Fruit fly (Drosophila melanogaster) whole organism, embryonic: ENCODE measurements around the gene CG15536.

Experiments used
- Adf1 ChIP-seq: fragments of 200-800 bp; sonication (Bioruptor generic); IDR thresholded peaks from 2 replicates; pipeline ENCODE4 v1.3.6; 2022; ENCODE audit warnings: missing biosample characterization, missing genetic modification characterization
- Antp ChIP-seq: fragments of 200-800 bp; sonication (Bioruptor generic); optimal IDR thresholded peaks from 3 replicates; lab custom pipeline; 2016; ENCODE audit warnings: missing biosample characterization, missing genetic modification characterization
- B-H2 ChIP-seq: fragments of 200-800 bp; sonication (Bioruptor generic); optimal IDR thresholded peaks from 2 replicates; lab custom pipeline; 2018; ENCODE audit warnings: missing biosample characterization, mild to moderate bottlenecking, missing genetic modification characterization
- Bdp1 ChIP-seq: fragments of 200-800 bp; sonication (Bioruptor generic); optimal IDR thresholded peaks from 3 replicates; lab custom pipeline; 2016; ENCODE audit warnings: missing biosample characterization, missing genetic modification characterization
- C15 ChIP-seq: fragments of 200-800 bp; sonication (Bioruptor generic); IDR thresholded peaks from 3 replicates; pipeline ENCODE4 v1.3.6; 2022; ENCODE audit warnings: missing biosample characterization, missing genetic modification characterization
- CG12299 ChIP-seq: fragments of 200-800 bp; sonication (Bioruptor generic); optimal IDR thresholded peaks from 2 replicates; lab custom pipeline; 2018; ENCODE audit warnings: missing biosample characterization, mild to moderate bottlenecking, missing genetic modification characterization
- CG12391 ChIP-seq: fragments of 200-800 bp; sonication (Bioruptor generic); optimal IDR thresholded peaks from 3 replicates; lab custom pipeline; 2018; ENCODE audit warnings: missing biosample characterization, mild to moderate bottlenecking, missing genetic modification characterization, moderate library complexity
- CG13624 ChIP-seq: fragments of 200-800 bp; sonication (Bioruptor generic); optimal IDR thresholded peaks from 2 replicates; lab custom pipeline; 2016; ENCODE audit warnings: missing biosample characterization, missing genetic modification characterization
- CG14667 ChIP-seq: fragments of 200-800 bp; sonication (Bioruptor generic); IDR thresholded peaks from 2 replicates; pipeline ENCODE4 v1.3.6; 2022; ENCODE audit warnings: missing biosample characterization, missing genetic modification characterization
- CG15269 ChIP-seq: fragments of 200-800 bp; sonication (Bioruptor generic); optimal IDR thresholded peaks from 2 replicates; lab custom pipeline; 2018; ENCODE audit warnings: missing biosample characterization, mild to moderate bottlenecking, missing genetic modification characterization, moderate library complexity
- CG16863 ChIP-seq: fragments of 200-800 bp; sonication (Bioruptor generic); optimal IDR thresholded peaks from 3 replicates; lab custom pipeline; 2016; ENCODE audit warnings: missing biosample characterization, missing genetic modification characterization
- CG17568 ChIP-seq: fragments of 200-800 bp; sonication (Bioruptor generic); optimal IDR thresholded peaks from 2 replicates; lab custom pipeline; 2018; ENCODE audit warnings: missing biosample characterization, mild to moderate bottlenecking, missing genetic modification characterization, moderate library complexity
- CG18262 ChIP-seq: fragments of 200-800 bp; optimal IDR thresholded peaks from 3 replicates; lab custom pipeline; 2019; ENCODE audit warnings: missing biosample characterization, mild to moderate bottlenecking, missing genetic modification characterization, moderate library complexity
- CG30431 ChIP-seq: fragments of 200-800 bp; sonication (Bioruptor generic); optimal IDR thresholded peaks from 2 replicates; lab custom pipeline; 2017; ENCODE audit warnings: missing biosample characterization, missing genetic modification characterization
- CG31224 ChIP-seq: fragments of 200-800 bp; sonication (Bioruptor generic); IDR thresholded peaks from 2 replicates; pipeline ENCODE4 v1.3.6; 2022; ENCODE audit warnings: missing biosample characterization, missing genetic modification characterization
- CG3838 ChIP-seq: fragments of 200-800 bp; sonication (Bioruptor generic); optimal IDR thresholded peaks from 3 replicates; lab custom pipeline; 2016; ENCODE audit warnings: missing biosample characterization, missing genetic modification characterization
- CG4820 ChIP-seq: fragments of 200-800 bp; sonication (Bioruptor generic); optimal IDR thresholded peaks from 3 replicates; lab custom pipeline; 2016; ENCODE audit warnings: missing biosample characterization, missing genetic modification characterization
- CG5953 ChIP-seq: fragments of 200-800 bp; sonication (Bioruptor generic); IDR thresholded peaks from 2 replicates; pipeline ENCODE4 v1.3.6; 2022; ENCODE audit warnings: missing biosample characterization, missing genetic modification characterization
- CG7271 ChIP-seq: fragments of 200-800 bp; sonication (Bioruptor generic); optimal IDR thresholded peaks from 2 replicates; lab custom pipeline; 2018; ENCODE audit warnings: missing biosample characterization, mild to moderate bottlenecking, missing genetic modification characterization, moderate library complexity
- CG7928 ChIP-seq: fragments of 200-800 bp; sonication (Bioruptor generic); optimal IDR thresholded peaks from 2 replicates; lab custom pipeline; 2017; ENCODE audit warnings: missing biosample characterization, mild to moderate bottlenecking, missing genetic modification characterization
- CG8765 ChIP-seq: fragments of 200-800 bp; sonication (Bioruptor generic); IDR thresholded peaks from 2 replicates; pipeline ENCODE4 v1.3.6; 2022; ENCODE audit warnings: missing biosample characterization, missing genetic modification characterization
- CG9437 ChIP-seq: fragments of 200-800 bp; sonication (Bioruptor generic); optimal IDR thresholded peaks from 2 replicates; lab custom pipeline; 2018; ENCODE audit warnings: missing biosample characterization, mild to moderate bottlenecking, missing genetic modification characterization
- D19B ChIP-seq: fragments of 200-800 bp; sonication (Bioruptor generic); optimal IDR thresholded peaks from 2 replicates; lab custom pipeline; 2017; ENCODE audit warnings: missing biosample characterization, mild to moderate bottlenecking, missing genetic modification characterization
- Elba2 ChIP-seq: fragments of 200-800 bp; sonication (Bioruptor generic); optimal IDR thresholded peaks from 3 replicates; lab custom pipeline; 2016; ENCODE audit warnings: missing biosample characterization, missing genetic modification characterization
- Fer3 ChIP-seq: fragments of 200-800 bp; sonication (Bioruptor generic); optimal IDR thresholded peaks from 2 replicates; lab custom pipeline; 2018; ENCODE audit warnings: missing biosample characterization, mild to moderate bottlenecking, missing genetic modification characterization, moderate library complexity
- Hand ChIP-seq: fragments of 200-800 bp; sonication (Bioruptor generic); optimal IDR thresholded peaks from 2 replicates; lab custom pipeline; 2017; ENCODE audit warnings: mild to moderate bottlenecking, missing biosample characterization, missing genetic modification reagents, missing genetic modification characterization
- Hmx ChIP-seq: fragments of 200-800 bp; sonication (Bioruptor generic); optimal IDR thresholded peaks from 2 replicates; lab custom pipeline; 2016; ENCODE audit warnings: missing biosample characterization, missing genetic modification characterization
- Lpt ChIP-seq: fragments of >200 bp; optimal IDR thresholded peaks from 2 replicates; lab custom pipeline; 2018; ENCODE audit warnings: missing biosample characterization, missing genetic modification characterization
- Poxn ChIP-seq: fragments of 200-800 bp; sonication (Bioruptor generic); IDR thresholded peaks from 2 replicates; pipeline ENCODE4 v1.3.6; 2022; ENCODE audit warnings: missing biosample characterization, missing genetic modification characterization
- Sin3A ChIP-seq: fragments of >200 bp; optimal IDR thresholded peaks from 2 replicates; lab custom pipeline; 2018
- ato ChIP-seq: fragments of 200-800 bp; sonication (Bioruptor generic); IDR thresholded peaks from 2 replicates; pipeline ENCODE4 v1.3.6; 2022; ENCODE audit warnings: missing biosample characterization, missing genetic modification characterization; ENCODE audit not compliant: partially characterized antibody
- chif ChIP-seq, 2 experiments: fragments of 200-800 bp; sonication (Bioruptor generic); optimal IDR thresholded peaks; 3 replicates each; lab custom pipeline; 2016; ENCODE audit warnings: missing biosample characterization in 2 of 2, missing genetic modification characterization in 2 of 2
- chinmo ChIP-seq: fragments of 200-800 bp; sonication (Bioruptor generic); IDR thresholded peaks from 4 replicates; pipeline ENCODE4 v1.3.6; 2022; ENCODE audit warnings: missing biosample characterization, missing genetic modification characterization; ENCODE audit not compliant: partially characterized antibody
- corto ChIP-seq: fragments of 200-800 bp; sonication (Bioruptor generic); optimal IDR thresholded peaks from 2 replicates; lab custom pipeline; 2016; ENCODE audit warnings: missing biosample characterization, mild to moderate bottlenecking, missing genetic modification characterization, moderate library complexity
- dan ChIP-seq: fragments of 200-800 bp; sonication (Bioruptor generic); IDR thresholded peaks from 2 replicates; pipeline ENCODE4 v1.3.6; 2022; ENCODE audit warnings: missing biosample characterization, missing genetic modification characterization
- dati ChIP-seq: fragments of 200-800 bp; sonication (Bioruptor generic); IDR thresholded peaks from 2 replicates; pipeline ENCODE4 v1.3.6; 2022; ENCODE audit warnings: missing biosample characterization, missing genetic modification characterization
- gro ChIP-seq: fragments of 200-800 bp; sonication (Bioruptor generic); optimal IDR thresholded peaks from 2 replicates; lab custom pipeline; 2016; ENCODE audit warnings: missing biosample characterization, missing genetic modification characterization
- gsb ChIP-seq: fragments of 200-800 bp; sonication (Bioruptor generic); IDR thresholded peaks from 2 replicates; pipeline ENCODE4 v1.3.6; 2022; ENCODE audit warnings: missing biosample characterization, missing genetic modification characterization
- hkb ChIP-seq, 2 experiments: fragments of 200-800 bp in 1 of 2; fragments of >200 bp in 1 of 2; sonication (Bioruptor generic) in 1 of 2; IDR thresholded peaks in 1 of 2; optimal IDR thresholded peaks in 1 of 2; 2 replicates each; pipeline versions ENCODE4 v1.3.6 to Lab custom; 2017 to 2022; ENCODE audit warnings: missing biosample characterization in 1 of 2, missing genetic modification characterization in 1 of 2
- jigr1 ChIP-seq: fragments of 200-800 bp; sonication (Bioruptor generic); IDR thresholded peaks from 3 replicates; pipeline ENCODE4 v1.3.6; 2022; ENCODE audit warnings: missing biosample characterization, missing genetic modification characterization
- kni ChIP-seq: fragments of 200-800 bp; sonication (Bioruptor generic); optimal IDR thresholded peaks from 3 replicates; lab custom pipeline; 2017; ENCODE audit warnings: mild to moderate bottlenecking, missing biosample characterization, missing genetic modification reagents, missing genetic modification characterization
- lola ChIP-seq, 3 experiments: fragments of >200 bp in 2 of 3; fragments of 200-800 bp in 1 of 3; sonication (Bioruptor generic) in 1 of 3; optimal IDR thresholded peaks; 2 replicates each; lab custom pipeline; 2017 to 2019; ENCODE audit warnings: missing biosample characterization in 3 of 3, missing genetic modification characterization in 3 of 3, mild to moderate bottlenecking in 1 of 3, moderate library complexity in 1 of 3
- luna ChIP-seq: fragments of 200-800 bp; sonication (Bioruptor generic); optimal IDR thresholded peaks from 2 replicates; lab custom pipeline; 2016; ENCODE audit warnings: missing biosample characterization, missing genetic modification characterization
- nmo ChIP-seq: fragments of 200-800 bp; sonication (Bioruptor generic); optimal IDR thresholded peaks from 2 replicates; lab custom pipeline; 2018; ENCODE audit warnings: missing biosample characterization, mild to moderate bottlenecking, missing genetic modification characterization, moderate library complexity
- otp ChIP-seq: fragments of 200-800 bp; sonication (Bioruptor generic); IDR thresholded peaks from 3 replicates; pipeline ENCODE4, ENCODE4 v1.3.6; 2022; ENCODE audit warnings: missing biosample characterization, missing genetic modification characterization
- pnt ChIP-seq: fragments of 200-800 bp; sonication (Bioruptor generic); optimal IDR thresholded peaks from 3 replicates; lab custom pipeline; 2016; ENCODE audit warnings: missing biosample characterization, missing genetic modification characterization
- sens-2 ChIP-seq: fragments of 200-800 bp; sonication (Bioruptor generic); IDR thresholded peaks from 2 replicates; pipeline ENCODE4 v1.3.6; 2022; ENCODE audit warnings: missing biosample characterization, missing genetic modification characterization
- slp2 ChIP-seq: fragments of 200-800 bp; sonication (Bioruptor generic); optimal IDR thresholded peaks from 2 replicates; lab custom pipeline; 2016; ENCODE audit warnings: missing biosample characterization, missing genetic modification characterization
- sna ChIP-seq: fragments of 200-800 bp; sonication (Bioruptor generic); IDR thresholded peaks from 2 replicates; pipeline ENCODE4 v1.3.6; 2022; ENCODE audit warnings: missing biosample characterization, missing genetic modification characterization; ENCODE audit not compliant: partially characterized antibody
- tap ChIP-seq: fragments of 200-800 bp; optimal IDR thresholded peaks from 3 replicates; lab custom pipeline; 2019; ENCODE audit warnings: missing biosample characterization, mild to moderate bottlenecking, missing genetic modification characterization, moderate library complexity
- vnd ChIP-seq: fragments of 200-800 bp; sonication (Bioruptor generic); IDR thresholded peaks from 3 replicates; pipeline ENCODE4 v1.3.6; 2022; ENCODE audit warnings: missing biosample characterization, missing genetic modification characterization; ENCODE audit not compliant: partially characterized antibody

CG15536 gene

dm6 chr3R:30427805-30428359 is 2.9 kb upstream of the CG15536 start, which contains the start of gene CG2218 (continued):
- TF ChIP-seq CG18262 (tag; lab: Kevin White, UChicago) (no peak), Poxn (GFP tag; lab: Robert Waterston, UW) (no peak), C15 (no peak), chif (GFP tag; optimal IDR thresholded peaks at IDR 0.05; lab: Kevin White, UChicago) (no peak), CG9437 (GFP tag; lab: Kevin White, UChicago) (no peak), CG13624 (no peak), Hmx (no peak), Elba2 (no peak), CG4820 (GFP tag; lab: Kevin White, UChicago) (no peak), CG15269 (tag; lab: Kevin White, UChicago) (no peak), CG30431 (GFP tag; lab: Kevin White, UChicago) (no peak), dan (no peak), nmo (GFP tag; lab: Kevin White, UChicago) (peak; percentile 14), B-H2 (GFP tag; lab: Kevin White, UChicago) (no peak), CG5953 (GFP tag; lab: Robert Waterston, UW) (no peak), CG14667 (GFP tag; lab: Robert Waterston, UW) (no peak), Lpt (no peak), vnd (no peak), jigr1 (GFP tag; lab: Robert Waterston, UW) (no peak), Sin3A (peak; percentile 46), chinmo (GFP tag; lab: Robert Waterston, UW) (peak; percentile 30; the same call in 1 of the 4 replicates), CG17568 (GFP tag; lab: Kevin White, UChicago) (no peak), sens-2 (GFP tag; lab: Robert Waterston, UW) (no peak), otp (GFP tag; lab: Robert Waterston, UW) (no peak), D19B (GFP tag; lab: Kevin White, UChicago) (no peak), CG7928 (GFP tag; lab: Kevin White, UChicago) (no peak), hkb (optimal IDR thresholded peaks at IDR 0.05; lab: Kevin White, UChicago) (no peak), hkb (GFP tag; IDR thresholded peaks at IDR 0.05; lab: Robert Waterston, UW) (peak; percentile 33; the same call in 1 of the 2 replicates), gsb (GFP tag; lab: Robert Waterston, UW) (no peak), CG3838 (GFP tag; lab: Kevin White, UChicago) (no peak), pnt (no peak), luna (GFP tag; lab: Kevin White, UChicago) (no peak), CG31224 (GFP tag; lab: Robert Waterston, UW) (no peak), CG7271 (tag; lab: Kevin White, UChicago) (no peak), kni (GFP tag; lab: Kevin White, UChicago) (no peak), Antp (GFP tag; lab: Kevin White, UChicago) (no peak), Adf1 (GFP tag; lab: Robert Waterston, UW) (no peak), ato (peak; percentile 55; the same call in 1 of the 2 replicates), Hand (GFP tag; lab: Kevin White, UChicago) (no peak), Bdp1 (GFP tag; lab: Kevin White, UChicago) (no peak), slp2 (GFP tag; lab: Kevin White, UChicago) (no peak), CG12299 (tag; lab: Kevin White, UChicago) (no peak), lola (GFP tag; optimal IDR thresholded peaks at IDR 0.05; lab: Kevin White, UChicago) (no peak), CG8765 (GFP tag; lab: Robert Waterston, UW) (no peak), sna (peak; percentile 21; the same call in 1 of the 2 replicates), Fer3 (tag; lab: Kevin White, UChicago) (no peak), gro (GFP tag; lab: Kevin White, UChicago) (peak; percentile 46), tap (no peak), dati (GFP tag; lab: Robert Waterston, UW) (no peak), CG12391 (tag; lab: Kevin White, UChicago) (no peak), CG16863 (GFP tag; lab: Kevin White, UChicago) (no peak), corto (GFP tag; lab: Kevin White, UChicago) (no peak)
